Worm (Caenorhabditis elegans): ENCODE results near the gene F43H9.3.
A peak's percentile ranks its signal among the peaks of the same experiment; 100 is the strongest.

F43H9.3 gene

ce11 chrV:8040247-8041084 lies 15.7 kb upstream of the F43H9.3 start:
- TF ChIP-seq attf-5 (GFP tag; optimal IDR thresholded peaks at IDR 0.05) (no peak), snpc-1.3 (tag; optimal IDR thresholded peaks at IDR 0.05; ENCODE audit: insufficient read depth) (no peak), somi-1 (GFP tag; optimal IDR thresholded peaks at IDR 0.05) (peak; percentile 54), lsl-1 (GFP tag; optimal IDR thresholded peaks at IDR 0.05) (no peak), F39B2.1 (GFP tag; IDR thresholded peaks at IDR 0.05) (no peak), ama-1 (optimal IDR thresholded peaks at IDR 0.05) (peak; percentile 86), ama-1 (GFP tag; optimal IDR thresholded peaks at IDR 0.05) (no peak), F23B12.7 (tag; optimal IDR thresholded peaks at IDR 0.05; ENCODE audit: insufficient read depth) (no peak), rpc-1 (optimal IDR thresholded peaks at IDR 0.05) (peak; percentile 38), rpc-1 (tag; optimal IDR thresholded peaks at IDR 0.05) (no peak), B0035.1 (tag; optimal IDR thresholded peaks at IDR 0.05) (no peak), hsf-1 (GFP tag; IDR thresholded peaks at IDR 0.05) (peak; percentile 89), egrh-3 (GFP tag; IDR thresholded peaks at IDR 0.05) (no peak), ztf-22 (GFP tag; optimal IDR thresholded peaks at IDR 0.05) (no peak), dox-1 (GFP tag; IDR thresholded peaks at IDR 0.05) (0 out of 2 replicates have a peak, but pooled peaks have one; percentile 5), repo-1 (tag; optimal IDR thresholded peaks at IDR 0.05) (no peak), nfya-2 (GFP tag; IDR thresholded peaks at IDR 0.05) (no peak), Y56A3A.18 (GFP tag; IDR thresholded peaks at IDR 0.05) (no peak), egl-18 (GFP tag; IDR thresholded peaks at IDR 0.05) (no peak), zim-3 (tag; optimal IDR thresholded peaks at IDR 0.05) (no peak), snpc-1.1 (tag; optimal IDR thresholded peaks at IDR 0.05; ENCODE audit: insufficient read depth) (no peak), B0261.1 (tag; optimal IDR thresholded peaks at IDR 0.05) (no peak), F57C9.4 (tag; optimal IDR thresholded peaks at IDR 0.05) (no peak)

DNA sequence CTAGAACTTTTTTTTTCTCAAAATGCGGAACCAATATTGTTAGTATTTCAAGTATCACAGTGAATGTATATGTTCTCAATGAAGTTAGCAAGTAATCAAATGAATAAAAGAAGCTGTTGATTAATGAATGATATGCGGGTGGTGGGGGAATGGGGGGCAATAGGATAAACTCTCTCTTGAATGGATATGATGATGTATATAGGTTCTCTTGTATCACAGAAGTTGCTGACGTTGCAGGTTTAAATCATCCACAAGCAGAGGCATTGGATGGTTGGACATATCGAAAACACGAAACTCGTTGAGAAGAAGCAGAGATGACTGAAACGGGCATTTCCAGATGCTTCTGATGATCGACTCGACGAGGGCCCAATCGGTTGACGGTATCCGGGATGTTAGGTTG lies 14.9 kb upstream of the F43H9.3 start:
- TF ChIP-seq bed-2 (GFP tag; IDR thresholded peaks at IDR 0.05) (no peak), F23B12.7 (tag; optimal IDR thresholded peaks at IDR 0.05; ENCODE audit: insufficient read depth) (no peak), aptf-2 (GFP tag; conservative IDR thresholded peaks at IDR 0.05) (no peak), xnd-1 (tag; optimal IDR thresholded peaks at IDR 0.05) (no peak), attf-3 (GFP tag; conservative IDR thresholded peaks at IDR 0.05) (no peak), Y56A3A.18 (GFP tag; IDR thresholded peaks at IDR 0.05) (0 out of 2 replicates have a peak, but pooled peaks have one; percentile 10)

DNA sequence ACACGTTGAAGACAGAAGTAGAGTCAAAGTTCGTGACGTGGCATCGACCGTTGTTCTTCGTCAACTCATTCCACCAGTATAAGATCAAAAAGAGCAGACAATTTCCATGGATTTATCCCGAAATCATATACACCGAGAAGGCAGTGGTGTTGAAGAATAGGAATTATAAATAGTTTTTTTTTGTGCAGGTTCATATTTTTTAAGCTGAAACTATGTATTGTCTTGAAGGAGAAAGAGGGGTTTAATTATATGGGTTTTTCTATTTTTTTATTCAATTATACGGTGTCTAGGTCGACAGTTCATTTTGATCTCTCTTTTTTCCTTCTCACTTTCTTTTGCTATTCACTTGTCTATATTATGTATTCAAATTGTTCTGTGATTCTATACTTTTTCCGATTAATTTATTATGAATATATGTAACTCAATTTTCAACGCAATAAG lies 14.4 kb upstream of the F43H9.3 start:
- no peak; the same call in 1 of the 2 replicates for TF ChIP-seq ceh-40 (GFP tag; IDR thresholded peaks at IDR 0.05)
- TF ChIP-seq B0035.1 (tag; optimal IDR thresholded peaks at IDR 0.05) = peak; percentile 42
- TF ChIP-seq hmg-1.2 (GFP tag; IDR thresholded peaks at IDR 0.05) = 0 out of 2 replicates have a peak, but pooled peaks have one; percentile 15
- no peak for TF ChIP-seq F37B4.10 (GFP tag; IDR thresholded peaks at IDR 0.05)
- TF ChIP-seq efl-1 (GFP tag; optimal IDR thresholded peaks at IDR 0.05) = no peak
- TF ChIP-seq dpff-1 (tag; optimal IDR thresholded peaks at IDR 0.05) = no peak
- no peak for TF ChIP-seq ztf-18 (tag; optimal IDR thresholded peaks at IDR 0.05)
- peak; percentile 28 for TF ChIP-seq gei-17 (GFP tag; optimal IDR thresholded peaks at IDR 0.05)
- no peak for TF ChIP-seq ZK185.1 (tag; optimal IDR thresholded peaks at IDR 0.05; ENCODE audit: poor library complexity, severe bottlenecking)
- TF ChIP-seq F57C9.4 (tag; optimal IDR thresholded peaks at IDR 0.05) = no peak
- TF ChIP-seq madf-10 (tag; optimal IDR thresholded peaks at IDR 0.05) = no peak
- TF ChIP-seq mes-4 (tag; optimal IDR thresholded peaks at IDR 0.05) = no peak
- no peak for TF ChIP-seq K12H6.12 (tag; optimal IDR thresholded peaks at IDR 0.05)
- peak; percentile 68; the same call in 1 of the 2 replicates for TF ChIP-seq K11D2.4 (GFP tag; IDR thresholded peaks at IDR 0.05)
- TF ChIP-seq unc-62 (GFP tag; optimal IDR thresholded peaks at IDR 0.05) = no peak
- no peak for TF ChIP-seq D2030.7 (GFP tag; IDR thresholded peaks at IDR 0.05)
- 0 out of 2 replicates have a peak, but pooled peaks have one; percentile 5 for TF ChIP-seq dox-1 (GFP tag; IDR thresholded peaks at IDR 0.05)
- peak; percentile 1 for TF ChIP-seq lin-40 (tag; optimal IDR thresholded peaks at IDR 0.05)
- TF ChIP-seq T07F8.4 (tag; optimal IDR thresholded peaks at IDR 0.05) = no peak
- no peak for TF ChIP-seq ceh-27 (GFP tag; optimal IDR thresholded peaks at IDR 0.05)
- TF ChIP-seq nhr-27 (tag; optimal IDR thresholded peaks at IDR 0.05) = no peak
- TF ChIP-seq attf-3 (GFP tag; conservative IDR thresholded peaks at IDR 0.05) = no peak

All from whole organism, young adult.